Fruit fly (Drosophila melanogaster) whole organism, embryonic: ENCODE results near the gene Oscillin.

Experiments used
- Bgb ChIP-seq: fragments of 200-800 bp; sonication (Bioruptor generic); IDR thresholded peaks from 2 replicates; pipeline ENCODE4 v1.3.6; 2022; ENCODE audit warnings: missing biosample characterization, missing genetic modification characterization; ENCODE audit not compliant: partially characterized antibody
- CG11398 ChIP-seq: fragments of 200-800 bp; sonication (Bioruptor generic); optimal IDR thresholded peaks from 2 replicates; lab custom pipeline; 2016; ENCODE audit warnings: missing biosample characterization, missing genetic modification characterization
- CG11723 ChIP-seq: fragments of 200-800 bp; sonication (Bioruptor generic); optimal IDR thresholded peaks from 2 replicates; lab custom pipeline; 2017; ENCODE audit warnings: missing biosample characterization, mild to moderate bottlenecking, missing genetic modification characterization
- CG1233 ChIP-seq: fragments of 200-800 bp; sonication (Bioruptor generic); optimal IDR thresholded peaks from 4 replicates; lab custom pipeline; 2018; ENCODE audit warnings: missing biosample characterization, mild to moderate bottlenecking, missing genetic modification characterization
- CG13775 ChIP-seq: fragments of 200-800 bp; sonication (Bioruptor generic); optimal IDR thresholded peaks from 3 replicates; lab custom pipeline; 2017; ENCODE audit warnings: missing biosample characterization, mild to moderate bottlenecking, missing genetic modification characterization
- CG14014 ChIP-seq: fragments of 200-800 bp; sonication (Bioruptor generic); IDR thresholded peaks from 2 replicates; pipeline ENCODE4 v1.3.6; 2022; ENCODE audit warnings: missing biosample characterization, missing genetic modification characterization
- CG14050 ChIP-seq: fragments of 200-800 bp; sonication (Bioruptor generic); IDR thresholded peaks from 3 replicates; pipeline ENCODE4 v1.3.6; 2022; ENCODE audit warnings: missing biosample characterization, missing genetic modification characterization
- CG15514 ChIP-seq: fragments of 200-800 bp; sonication (Bioruptor generic); optimal IDR thresholded peaks from 3 replicates; lab custom pipeline; 2017; ENCODE audit warnings: missing biosample characterization, missing genetic modification characterization, mild to moderate bottlenecking, moderate library complexity, missing genetic modification reagents
- CG17186 ChIP-seq: fragments of 200-800 bp; sonication (Bioruptor generic); optimal IDR thresholded peaks from 3 replicates; lab custom pipeline; 2017; ENCODE audit warnings: missing biosample characterization, missing genetic modification reagents, missing genetic modification characterization
- CG17612 ChIP-seq: fragments of 200-800 bp; sonication (Bioruptor generic); IDR thresholded peaks from 2 replicates; pipeline ENCODE4 v1.3.6; 2022; ENCODE audit warnings: missing biosample characterization, missing genetic modification characterization
- CG17829 ChIP-seq: fragments of 200-800 bp; optimal IDR thresholded peaks from 2 replicates; lab custom pipeline; 2019; ENCODE audit warnings: missing biosample characterization, mild to moderate bottlenecking, missing genetic modification characterization, moderate library complexity
- CG2199 ChIP-seq: fragments of 200-800 bp; sonication (Bioruptor generic); IDR thresholded peaks from 3 replicates; pipeline ENCODE4 v1.3.6; 2022; ENCODE audit warnings: missing biosample characterization, missing genetic modification characterization
- CG2678 ChIP-seq: fragments of 200-800 bp; sonication (Bioruptor generic); optimal IDR thresholded peaks from 3 replicates; lab custom pipeline; 2019; ENCODE audit warnings: missing biosample characterization, mild to moderate bottlenecking, missing genetic modification characterization, moderate library complexity
- CG3726 ChIP-seq: fragments of 200-800 bp; sonication (Bioruptor generic); IDR thresholded peaks from 3 replicates; pipeline ENCODE4, ENCODE4 v1.3.6; 2022; ENCODE audit warnings: missing biosample characterization, missing genetic modification characterization
- CG6791 ChIP-seq: fragments of 200-800 bp; sonication (Bioruptor generic); IDR thresholded peaks from 3 replicates; pipeline ENCODE4 v1.3.6; 2022; ENCODE audit warnings: missing biosample characterization, missing genetic modification characterization; ENCODE audit not compliant: partially characterized antibody
- CG7963 ChIP-seq: fragments of 200-800 bp; sonication (Bioruptor generic); IDR thresholded peaks from 3 replicates; pipeline ENCODE4 v1.3.6; 2022; ENCODE audit warnings: missing biosample characterization, missing genetic modification characterization; ENCODE audit not compliant: partially characterized antibody
- D ChIP-seq, 2 experiments: fragments of 200-800 bp in 1 of 2; fragments of >200 bp in 1 of 2; sonication (Bioruptor generic) in 1 of 2; optimal IDR thresholded peaks; 2 replicates in 1 of 2; 3 replicates in 1 of 2; lab custom pipeline; 2017; ENCODE audit warnings: mild to moderate bottlenecking in 1 of 2, missing biosample characterization in 1 of 2, missing genetic modification characterization in 1 of 2, missing genetic modification reagents in 1 of 2
- Deaf1 ChIP-seq: fragments of 200-800 bp; optimal IDR thresholded peaks from 3 replicates; lab custom pipeline; 2019; ENCODE audit warnings: missing biosample characterization, mild to moderate bottlenecking, missing genetic modification characterization, moderate library complexity
- Ets65A ChIP-seq: fragments of 200-800 bp; sonication (Bioruptor generic); peaks from one replicate; lab custom pipeline; 2016; ENCODE audit warnings: missing biosample characterization, missing genetic modification characterization
- HLH4C ChIP-seq: fragments of 200-800 bp; sonication (Bioruptor generic); IDR thresholded peaks from 3 replicates; pipeline ENCODE4 v1.3.6; 2022; ENCODE audit warnings: missing biosample characterization, missing genetic modification characterization; ENCODE audit not compliant: partially characterized antibody
- HmgD ChIP-seq: fragments of 200-800 bp; sonication (Bioruptor generic); optimal IDR thresholded peaks from 3 replicates; lab custom pipeline; 2016; ENCODE audit warnings: missing biosample characterization, missing genetic modification characterization
- Lim3 ChIP-seq: fragments of 200-800 bp; sonication (Bioruptor generic); IDR thresholded peaks from 2 replicates; pipeline ENCODE4 v1.3.6; 2022; ENCODE audit warnings: missing biosample characterization, missing genetic modification characterization
- Max ChIP-seq: fragments of 200-800 bp; sonication (Bioruptor generic); optimal IDR thresholded peaks from 2 replicates; lab custom pipeline; 2016; ENCODE audit warnings: missing biosample characterization, mild to moderate bottlenecking, missing genetic modification characterization
- TFAM ChIP-seq: fragments of 200-800 bp; sonication (Bioruptor generic); optimal IDR thresholded peaks from 2 replicates; lab custom pipeline; 2017; ENCODE audit warnings: missing biosample characterization, missing genetic modification characterization, inconsistent platforms
- Taf1 ChIP-seq: fragments of 200-800 bp; sonication (Bioruptor generic); IDR thresholded peaks from 2 replicates; pipeline ENCODE4 v1.3.6; 2022; ENCODE audit warnings: missing biosample characterization, missing genetic modification characterization
- Trl ChIP-seq, 3 experiments: fragments of >200 bp in 2 of 3; fragments of 200-800 bp in 1 of 3; sonication (Bioruptor generic) in 1 of 3; optimal IDR thresholded peaks; 2 replicates in 1 of 3; 3 replicates in 2 of 3; lab custom pipeline; 2016 to 2017; ENCODE audit warnings: missing biosample characterization in 1 of 3, missing genetic modification characterization in 1 of 3
- Xbp1 ChIP-seq: fragments of 200-800 bp; sonication (Bioruptor generic); optimal IDR thresholded peaks from 3 replicates; lab custom pipeline; 2016; ENCODE audit warnings: missing biosample characterization, mild to moderate bottlenecking, missing genetic modification characterization
- aop ChIP-seq: fragments of 200-800 bp; sonication (Bioruptor generic); IDR thresholded peaks from 2 replicates; pipeline ENCODE4 v1.3.6; 2022; ENCODE audit warnings: missing biosample characterization, missing genetic modification characterization
- az2 ChIP-seq: fragments of 200-800 bp; sonication (Bioruptor generic); optimal IDR thresholded peaks from 3 replicates; lab custom pipeline; 2016; ENCODE audit warnings: missing biosample characterization, missing genetic modification characterization
- btn ChIP-seq: fragments of 200-800 bp; sonication (Bioruptor generic); optimal IDR thresholded peaks from 2 replicates; lab custom pipeline; 2016; ENCODE audit warnings: missing biosample characterization, missing genetic modification characterization
- cas ChIP-seq: fragments of 200-800 bp; sonication (Bioruptor generic); IDR thresholded peaks from 2 replicates; pipeline ENCODE4 v1.3.6; 2022; ENCODE audit warnings: missing biosample characterization, missing genetic modification characterization
- chn ChIP-seq: fragments of 200-800 bp; sonication (Bioruptor generic); optimal IDR thresholded peaks from 2 replicates; lab custom pipeline; 2016; ENCODE audit warnings: missing biosample characterization, missing genetic modification characterization
- crol ChIP-seq: fragments of 200-800 bp; sonication (Bioruptor generic); IDR thresholded peaks from 2 replicates; pipeline ENCODE4 v1.3.6; 2022; ENCODE audit warnings: missing biosample characterization, missing genetic modification characterization
- dan ChIP-seq: fragments of 200-800 bp; sonication (Bioruptor generic); IDR thresholded peaks from 2 replicates; pipeline ENCODE4 v1.3.6; 2022; ENCODE audit warnings: missing biosample characterization, missing genetic modification characterization
- dm ChIP-seq: fragments of 200-800 bp; sonication (Bioruptor generic); optimal IDR thresholded peaks from 3 replicates; lab custom pipeline; 2016; ENCODE audit warnings: missing biosample characterization, missing genetic modification characterization
- fd64A ChIP-seq: fragments of 200-800 bp; sonication (Bioruptor generic); optimal IDR thresholded peaks from 3 replicates; lab custom pipeline; 2018; ENCODE audit warnings: missing biosample characterization, mild to moderate bottlenecking, missing genetic modification characterization
- gcm ChIP-seq: fragments of 200-800 bp; sonication (Bioruptor generic); optimal IDR thresholded peaks from 2 replicates; lab custom pipeline; 2019; ENCODE audit warnings: missing biosample characterization, mild to moderate bottlenecking, missing genetic modification characterization, moderate library complexity
- gsb-n ChIP-seq: fragments of 200-800 bp; sonication (Bioruptor generic); optimal IDR thresholded peaks from 3 replicates; lab custom pipeline; 2018; ENCODE audit warnings: missing biosample characterization, mild to moderate bottlenecking, missing genetic modification characterization
- kni ChIP-seq: fragments of 200-800 bp; sonication (Bioruptor generic); optimal IDR thresholded peaks from 3 replicates; lab custom pipeline; 2017; ENCODE audit warnings: mild to moderate bottlenecking, missing biosample characterization, missing genetic modification reagents, missing genetic modification characterization
- lilli ChIP-seq: fragments of 200-800 bp; sonication (Bioruptor generic); optimal IDR thresholded peaks from 3 replicates; lab custom pipeline; 2016; ENCODE audit warnings: missing biosample characterization, missing genetic modification characterization
- luna ChIP-seq: fragments of 200-800 bp; sonication (Bioruptor generic); optimal IDR thresholded peaks from 2 replicates; lab custom pipeline; 2016; ENCODE audit warnings: missing biosample characterization, missing genetic modification characterization
- pzg ChIP-seq: fragments of 200-800 bp; sonication (Bioruptor generic); optimal IDR thresholded peaks from 3 replicates; lab custom pipeline; 2018; ENCODE audit warnings: missing biosample characterization, mild to moderate bottlenecking, missing genetic modification characterization, moderate library complexity
- sens ChIP-seq: fragments of 200-800 bp; sonication (Bioruptor generic); peaks from one replicate; lab custom pipeline; 2016; ENCODE audit warnings: missing biosample characterization, missing genetic modification characterization
- sisA ChIP-seq: fragments of 200-800 bp; sonication (Bioruptor generic); IDR thresholded peaks from 2 replicates; pipeline ENCODE4 v1.3.6; 2022; ENCODE audit warnings: missing biosample characterization, missing genetic modification characterization
- tap ChIP-seq: fragments of 200-800 bp; optimal IDR thresholded peaks from 3 replicates; lab custom pipeline; 2019; ENCODE audit warnings: missing biosample characterization, mild to moderate bottlenecking, missing genetic modification characterization, moderate library complexity
- tin ChIP-seq: fragments of 200-800 bp; sonication (Bioruptor generic); optimal IDR thresholded peaks from 3 replicates; lab custom pipeline; 2016; ENCODE audit warnings: missing biosample characterization, missing genetic modification characterization
- unc-4 ChIP-seq: fragments of 200-800 bp; sonication (Bioruptor generic); IDR thresholded peaks from 2 replicates; pipeline ENCODE4 v1.3.6; 2022; ENCODE audit warnings: missing biosample characterization, missing genetic modification characterization; ENCODE audit not compliant: partially characterized antibody
- vvl ChIP-seq: fragments of 200-800 bp; sonication (Bioruptor generic); IDR thresholded peaks from 2 replicates; pipeline ENCODE4 v1.3.6; 2022; ENCODE audit warnings: missing biosample characterization, missing genetic modification characterization
- zen ChIP-seq: fragments of 200-800 bp; sonication (Bioruptor generic); optimal IDR thresholded peaks from 3 replicates; lab custom pipeline; 2018; ENCODE audit warnings: missing biosample characterization, mild to moderate bottlenecking, missing genetic modification characterization, moderate library complexity

The Oscillin gene

DNA sequence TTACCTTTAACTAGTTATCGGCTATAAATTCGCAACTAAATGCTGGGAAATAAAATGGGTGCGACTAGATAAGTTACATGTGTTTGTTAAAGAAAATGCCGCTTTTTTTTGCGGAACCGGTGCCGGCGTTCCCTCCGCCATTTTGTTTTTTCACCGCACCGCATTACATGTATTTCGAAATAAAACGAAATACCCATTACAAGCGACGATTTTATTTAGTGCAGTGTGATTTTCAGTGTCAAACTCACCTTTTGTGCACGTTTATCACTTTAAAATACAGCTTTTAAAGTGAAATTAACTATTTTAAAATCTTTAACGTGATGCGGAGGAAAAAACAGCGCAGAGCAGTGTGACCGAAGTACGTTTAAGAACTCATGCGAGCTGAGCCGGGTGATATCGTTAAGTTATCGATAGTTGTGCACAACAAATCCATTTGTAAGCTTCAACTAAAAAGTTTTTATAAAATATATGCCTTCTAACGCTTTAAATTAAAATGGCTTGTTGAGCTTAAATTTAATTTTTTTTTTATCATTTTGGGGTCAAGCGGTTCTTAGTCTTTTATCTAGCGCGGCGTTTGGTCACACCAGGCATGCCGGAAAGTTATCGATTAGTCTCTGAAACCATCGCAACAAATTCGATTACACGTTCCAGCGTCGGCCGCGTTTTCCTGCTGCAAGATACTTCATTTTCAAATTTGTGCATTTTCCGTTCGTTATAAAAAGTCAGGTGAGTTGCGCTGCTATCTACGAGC is 4.8 kb upstream of the Oscillin start, which contains the start of the genes Hel25E and Lam (continued):
- TF ChIP-seq gsb-n = no peak
- TF ChIP-seq TFAM = no peak
- TF ChIP-seq tap = no peak
- TF ChIP-seq HLH4C (GFP tag; lab: Robert Waterston, UW) = peak; percentile 81
- TF ChIP-seq unc-4 (GFP tag; lab: Robert Waterston, UW) = peak; percentile 93
- TF ChIP-seq CG7963 = peak; percentile 54; the same call in 2 of the 3 replicates
- peak; percentile 92 for TF ChIP-seq sens (GFP tag; lab: Kevin White, UChicago)
- TF ChIP-seq kni (GFP tag; lab: Kevin White, UChicago) = no peak
- no peak for TF ChIP-seq cas
- peak; percentile 73 for TF ChIP-seq CG15514 (GFP tag; lab: Kevin White, UChicago)
- no peak for TF ChIP-seq Max (GFP tag; lab: Kevin White, UChicago)
- TF ChIP-seq CG1233 (GFP tag; lab: Kevin White, UChicago) = no peak
- no peak for TF ChIP-seq CG11398 (GFP tag; lab: Kevin White, UChicago)
- TF ChIP-seq dm (GFP tag; lab: Kevin White, UChicago) = peak; percentile 16
- peak; percentile 7 for TF ChIP-seq CG13775
- no peak for TF ChIP-seq vvl (GFP tag; lab: Robert Waterston, UW)
- no peak for TF ChIP-seq aop (GFP tag; lab: Robert Waterston, UW)
- TF ChIP-seq Lim3 (GFP tag; lab: Robert Waterston, UW) = no peak
- TF ChIP-seq Xbp1 (GFP tag; lab: Kevin White, UChicago) = no peak
- TF ChIP-seq D (optimal IDR thresholded peaks at IDR 0.05; lab: Kevin White, UChicago) = no peak
- no peak for TF ChIP-seq D (GFP tag; optimal IDR thresholded peaks at IDR 0.05; lab: Kevin White, UChicago)
- TF ChIP-seq Taf1 (GFP tag; lab: Robert Waterston, UW) = no peak
- no peak for TF ChIP-seq CG2199 (GFP tag; lab: Robert Waterston, UW)
- peak; percentile 80 for TF ChIP-seq Ets65A (GFP tag; lab: Kevin White, UChicago)
- TF ChIP-seq crol (GFP tag; lab: Robert Waterston, UW) = no peak
- peak; percentile 78 for TF ChIP-seq pzg (GFP tag; lab: Kevin White, UChicago)
- no peak for TF ChIP-seq luna (GFP tag; lab: Kevin White, UChicago)
- TF ChIP-seq CG14050 (GFP tag; lab: Robert Waterston, UW) = no peak
- TF ChIP-seq CG14014 (GFP tag; lab: Robert Waterston, UW) = no peak
- peak; percentile 81 for TF ChIP-seq CG6791 (GFP tag; lab: Robert Waterston, UW)
- no peak for TF ChIP-seq az2 (GFP tag; lab: Kevin White, UChicago)
- no peak for TF ChIP-seq CG17612 (GFP tag; lab: Robert Waterston, UW)
- TF ChIP-seq lilli (GFP tag; lab: Kevin White, UChicago) = peak; percentile 27
- peak; percentile 50 for TF ChIP-seq CG17829
- TF ChIP-seq CG2678 (tag; lab: Kevin White, UChicago) = no peak
- no peak for TF ChIP-seq CG11723 (GFP tag; lab: Kevin White, UChicago)
- TF ChIP-seq CG3726 (GFP tag; lab: Robert Waterston, UW) = no peak
- no peak for TF ChIP-seq Trl (optimal IDR thresholded peaks at IDR 0.05; lab: Kevin White, UChicago)
- no peak for TF ChIP-seq Trl (GFP tag; optimal IDR thresholded peaks at IDR 0.05; lab: Kevin White, UChicago)
- no peak for TF ChIP-seq HmgD (GFP tag; lab: Kevin White, UChicago)
- no peak for TF ChIP-seq gcm (GFP tag; lab: Kevin White, UChicago)
- TF ChIP-seq Deaf1 (tag; lab: Kevin White, UChicago) = no peak
- TF ChIP-seq dan (GFP tag; lab: Robert Waterston, UW) = no peak
- TF ChIP-seq sisA = no peak
- TF ChIP-seq btn = no peak
- TF ChIP-seq CG17186 (GFP tag; lab: Kevin White, UChicago) = peak; percentile 79
- TF ChIP-seq chn (GFP tag; lab: Kevin White, UChicago) = peak; percentile 24
- no peak for TF ChIP-seq zen
- no peak for TF ChIP-seq fd64A (GFP tag; lab: Kevin White, UChicago)
- TF ChIP-seq Bgb (GFP tag; lab: Robert Waterston, UW) = peak; percentile 83
- no peak for TF ChIP-seq tin (GFP tag; lab: Kevin White, UChicago)
